Fruit fly (Drosophila melanogaster) whole organism, wandering third instar larva: ENCODE data around the gene CG12617.

Experiments used
- Abd-B ChIP-seq: fragments of >200 bp; optimal IDR thresholded peaks from 2 replicates; lab custom pipeline; 2017; ENCODE audit warnings: missing biosample characterization, missing genetic modification characterization
- Hnf4 ChIP-seq: fragments of 200-800 bp; sonication (Bioruptor generic); optimal IDR thresholded peaks from 2 replicates; lab custom pipeline; 2016; ENCODE audit warnings: missing biosample characterization, mild to moderate bottlenecking, missing genetic modification characterization
- Myc ChIP-seq: fragments of >200 bp; optimal IDR thresholded peaks from 2 replicates; lab custom pipeline; 2017
- OdsH ChIP-seq: fragments of 200-800 bp; sonication (Bioruptor generic); optimal IDR thresholded peaks from 2 replicates; lab custom pipeline; 2016; ENCODE audit warnings: missing biosample characterization, mild to moderate bottlenecking, missing genetic modification characterization
- Vsx2 ChIP-seq: fragments of 200-300, 225-300 bp; sonication (Bioruptor generic); optimal IDR thresholded peaks from 2 replicates; lab custom pipeline; 2018; ENCODE audit warnings: missing biosample characterization, missing genetic modification characterization; ENCODE audit not compliant: partially characterized antibody
- dsf ChIP-seq: sonication (Bioruptor generic); optimal IDR thresholded peaks from 2 replicates; lab custom pipeline; 2016; ENCODE audit warnings: missing biosample characterization, missing genetic modification characterization, borderline replicate concordance
- ey ChIP-seq: fragments of 200-800 bp; sonication (Bioruptor generic); optimal IDR thresholded peaks from 2 replicates; lab custom pipeline; 2016; ENCODE audit warnings: missing biosample characterization, missing genetic modification characterization
- fru ChIP-seq: fragments of 200-800 bp; sonication (Bioruptor generic); optimal IDR thresholded peaks from 3 replicates; lab custom pipeline; 2016; ENCODE audit warnings: missing biosample characterization, mild to moderate bottlenecking, missing genetic modification characterization
- h ChIP-seq: fragments of 200-800 bp; sonication (Bioruptor generic); optimal IDR thresholded peaks from 3 replicates; lab custom pipeline; 2016; ENCODE audit warnings: missing biosample characterization, mild to moderate bottlenecking, missing genetic modification characterization
- pan ChIP-seq: fragments of >200 bp; optimal IDR thresholded peaks from 2 replicates; lab custom pipeline; 2017
- sage ChIP-seq: fragments of 200-800 bp; sonication (Bioruptor generic); optimal IDR thresholded peaks from 2 replicates; lab custom pipeline; 2016; ENCODE audit warnings: missing biosample characterization, mild to moderate bottlenecking, missing genetic modification characterization

DNA sequence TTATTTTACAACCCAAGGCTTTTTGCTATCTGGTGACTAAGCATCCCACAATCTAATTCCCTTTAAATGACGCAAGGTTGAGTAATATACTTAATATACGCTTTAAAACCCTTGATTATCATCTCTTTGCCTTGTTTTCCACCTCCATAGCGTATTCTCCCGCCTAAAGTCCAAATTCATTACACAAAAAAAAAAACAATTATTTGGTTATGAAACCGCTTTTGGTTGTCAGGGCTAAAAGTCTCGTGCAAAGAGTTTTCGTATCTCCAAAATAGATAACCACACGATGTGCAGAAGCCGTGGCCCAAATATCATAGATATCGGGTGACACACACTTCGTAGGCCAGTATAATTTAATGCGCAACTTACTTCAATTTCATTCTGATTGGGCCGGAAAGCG is 30.9 kb downstream of the CG12617 start:
- no peak for TF ChIP-seq pan (lab: Kevin White, UChicago)
- no peak for TF ChIP-seq Myc (lab: Kevin White, UChicago)
- TF ChIP-seq Abd-B (GFP tag; lab: Kevin White, UChicago) = no peak
- no peak for TF ChIP-seq sage (GFP tag; lab: Kevin White, UChicago)
- no peak for TF ChIP-seq Vsx2
- TF ChIP-seq h = no peak
- TF ChIP-seq fru (GFP tag; lab: Kevin White, UChicago) = no peak
- TF ChIP-seq ey (GFP tag; lab: Kevin White, UChicago) = no peak
- no peak for TF ChIP-seq OdsH (GFP tag; lab: Kevin White, UChicago)
- no peak for TF ChIP-seq dsf (GFP tag; lab: Kevin White, UChicago)
- no peak for TF ChIP-seq Hnf4 (GFP tag; lab: Kevin White, UChicago)
